Worm (Caenorhabditis elegans): ENCODE results near the gene fmo-4.

- TF ChIP-seq him-1 (tag; optimal IDR thresholded peaks at IDR 0.05) (no peak), dao-5 (tag; optimal IDR thresholded peaks at IDR 0.05) (no peak)
These were observed 19.1 kb upstream of the fmo-4 start, which contains the start of the genes nduv-2 and F53F4.12 for ce11 chrV:13625517-13626097.
